Worm (Caenorhabditis elegans) whole organism, midembryonic: ENCODE measurements around the gene npr-25.

Experiments
- T22C8.4 ChIP-seq: fragments of 200-800 bp; sonication (Bioruptor generic); IDR thresholded peaks from 2 replicates; pipeline ENCODE4 v1.3.6; 2022; ENCODE audit warnings: missing genetic modification characterization, missing compliant biosample characterization
- cog-1 ChIP-seq: sonication (generic microtip); optimal IDR thresholded peaks from 2 replicates; lab custom pipeline; 2016; ENCODE audit warnings: missing genetic modification characterization, missing compliant biosample characterization
- flt-1 ChIP-seq: fragments of 200-800 bp; sonication (Bioruptor generic); IDR thresholded peaks from 2 replicates; pipeline ENCODE4 v1.3.6; 2022; ENCODE audit warnings: missing genetic modification characterization, missing compliant biosample characterization
- klf-2 ChIP-seq: fragments of 200-800 bp; sonication (Bioruptor generic); conservative IDR thresholded peaks from 2 replicates; pipeline ENCODE4 v1.3.6; 2022; ENCODE audit warnings: missing genetic modification reagents, missing genetic modification characterization, missing compliant biosample characterization
- med-1 ChIP-seq: sonication (generic microtip); optimal IDR thresholded peaks from 2 replicates; lab custom pipeline; 2017; ENCODE audit warnings: missing genetic modification characterization, mild to moderate bottlenecking, missing compliant biosample characterization, antibody characterized with exemption, missing genetic modification reagents; ENCODE audit not compliant: insufficient read depth
- ref-1 ChIP-seq: fragments of 200-800 bp; sonication (Bioruptor generic); conservative IDR thresholded peaks from 2 replicates; pipeline ENCODE4 v1.3.6; 2022; ENCODE audit warnings: missing genetic modification reagents, missing genetic modification characterization, missing compliant biosample characterization
- tab-1 ChIP-seq: fragments of 200-800 bp; sonication (Bioruptor generic); IDR thresholded peaks from 2 replicates; pipeline ENCODE4 v1.3.6; 2022; ENCODE audit warnings: missing genetic modification characterization, missing compliant biosample characterization
- ztf-23 ChIP-seq: fragments of 200-800 bp; sonication (Bioruptor generic); IDR thresholded peaks from 2 replicates; pipeline ENCODE4 v1.3.6; 2022; ENCODE audit warnings: missing genetic modification reagents, missing genetic modification characterization, missing compliant biosample characterization
- ztf-29 ChIP-seq: fragments of 200-800 bp; sonication (Bioruptor generic); IDR thresholded peaks from 2 replicates; pipeline ENCODE4 v1.3.6; 2022; ENCODE audit warnings: missing genetic modification reagents, missing genetic modification characterization, missing compliant biosample characterization

The npr-25 gene

DNA sequence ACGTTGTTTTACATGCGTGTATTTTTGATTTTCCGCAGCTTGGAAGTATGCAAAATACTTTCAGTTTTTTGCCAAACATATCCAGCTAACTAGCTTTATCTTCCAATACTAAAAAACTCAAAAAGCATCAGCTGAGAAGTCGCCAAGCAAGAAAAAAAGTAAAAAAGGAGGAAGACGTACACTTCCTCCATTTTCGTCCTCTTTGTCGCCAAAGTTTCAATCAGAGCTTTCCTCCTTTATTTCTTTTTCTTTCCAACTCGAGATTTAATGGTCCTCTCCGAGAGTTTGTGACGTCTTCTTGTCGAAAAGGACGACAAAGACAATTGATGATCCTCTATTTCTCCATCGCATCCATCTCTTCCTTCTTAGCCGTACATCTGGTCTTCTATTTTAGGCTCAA, 27.8 kb upstream of the npr-25 start:
- TF ChIP-seq T22C8.4 (GFP tag; lab: Robert Waterston, UW) = no peak
- no peak for TF ChIP-seq flt-1 (GFP tag; lab: Robert Waterston, UW)
- TF ChIP-seq tab-1 (GFP tag; lab: Robert Waterston, UW) = no peak
- no peak for TF ChIP-seq ref-1
- no peak for TF ChIP-seq ztf-23 (GFP tag; lab: Robert Waterston, UW)
- no peak for TF ChIP-seq ztf-29 (GFP tag; lab: Robert Waterston, UW)
- no peak for TF ChIP-seq med-1 (GFP tag; lab: Kevin White, UChicago)
- no peak for TF ChIP-seq klf-2 (GFP tag; lab: Robert Waterston, UW)
- TF ChIP-seq cog-1 (tag; lab: Kevin White, UChicago) = no peak

DNA sequence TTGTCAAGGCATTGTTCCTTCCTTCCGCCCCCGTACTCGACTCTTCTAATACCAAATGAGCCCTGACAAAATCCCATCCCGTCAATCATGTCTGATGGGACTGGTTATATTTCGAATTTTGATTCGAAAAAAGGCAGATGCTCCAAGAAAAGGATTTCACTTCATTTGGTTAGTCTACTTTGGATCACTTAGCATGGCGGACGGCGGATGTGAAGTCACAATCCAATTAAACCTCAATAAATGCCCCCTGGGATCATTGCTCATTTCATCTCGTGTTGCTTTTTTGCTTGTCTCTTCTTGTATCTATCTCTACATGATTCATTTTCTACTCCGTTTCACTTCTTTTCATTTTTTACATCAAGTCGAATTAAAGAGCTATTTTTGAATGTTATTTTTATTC, 26.5 kb upstream of the npr-25 start:
- TF ChIP-seq klf-2 (GFP tag; lab: Robert Waterston, UW) (no peak), ztf-29 (GFP tag; lab: Robert Waterston, UW) (no peak), tab-1 (GFP tag; lab: Robert Waterston, UW) (no peak), ztf-23 (GFP tag; lab: Robert Waterston, UW) (no peak), med-1 (GFP tag; lab: Kevin White, UChicago) (no peak), T22C8.4 (GFP tag; lab: Robert Waterston, UW) (no peak), cog-1 (tag; lab: Kevin White, UChicago) (no peak), ref-1 (no peak), flt-1 (GFP tag; lab: Robert Waterston, UW) (no peak)

- TF ChIP-seq med-1 (GFP tag; lab: Kevin White, UChicago) (no peak), T22C8.4 (GFP tag; lab: Robert Waterston, UW) (peak; percentile 63)
These were observed 22.5 kb upstream of the npr-25 start, which contains the start of gene cnb-1 for ce11 chrV:11375150-11375792. Gene cnb-1, plus strand, starts transcription at chrV:11375742.

ce11 chrV:11373918-11374317, 21.1 kb upstream of the npr-25 start:
- TF ChIP-seq ref-1 (no peak), klf-2 (GFP tag; lab: Robert Waterston, UW) (no peak), flt-1 (GFP tag; lab: Robert Waterston, UW) (no peak), T22C8.4 (GFP tag; lab: Robert Waterston, UW) (no peak), ztf-23 (GFP tag; lab: Robert Waterston, UW) (no peak), ztf-29 (GFP tag; lab: Robert Waterston, UW) (no peak), med-1 (GFP tag; lab: Kevin White, UChicago) (no peak), cog-1 (tag; lab: Kevin White, UChicago) (no peak), tab-1 (GFP tag; lab: Robert Waterston, UW) (no peak)

DNA sequence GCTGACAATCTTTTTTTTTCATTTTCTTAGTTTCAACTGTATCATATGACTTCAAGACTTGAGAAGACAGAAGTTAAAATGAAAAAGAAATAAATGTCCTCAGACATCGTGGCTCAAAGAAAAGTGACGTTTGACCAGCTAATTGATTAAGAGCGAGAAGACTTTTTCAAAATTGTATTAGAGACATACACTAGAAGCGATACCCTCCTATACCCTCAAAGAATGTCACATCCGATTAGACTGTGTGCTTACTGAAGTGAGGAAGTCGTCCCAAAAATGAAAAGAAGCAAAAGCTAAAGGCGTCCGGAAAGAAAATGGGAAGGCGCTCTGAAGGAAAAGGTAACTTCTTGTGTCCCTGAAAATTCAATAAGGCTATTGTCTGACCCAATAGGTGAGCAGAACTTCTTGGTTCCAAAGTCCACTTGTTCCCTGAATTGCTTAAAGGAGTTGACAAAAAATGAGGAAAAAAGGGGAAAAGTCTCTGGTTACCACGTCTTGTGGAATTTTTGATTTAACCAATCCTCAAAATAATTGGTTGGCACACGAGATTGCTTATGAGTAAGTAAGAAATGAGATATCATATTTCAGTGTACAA, 19.6 kb upstream of the npr-25 start:
- TF ChIP-seq ref-1 (no peak), cog-1 (tag; lab: Kevin White, UChicago) (no peak), med-1 (GFP tag; lab: Kevin White, UChicago) (no peak), ztf-29 (GFP tag; lab: Robert Waterston, UW) (no peak), ztf-23 (GFP tag; lab: Robert Waterston, UW) (no peak), T22C8.4 (GFP tag; lab: Robert Waterston, UW) (no peak), tab-1 (GFP tag; lab: Robert Waterston, UW) (no peak), flt-1 (GFP tag; lab: Robert Waterston, UW) (no peak), klf-2 (GFP tag; lab: Robert Waterston, UW) (no peak)

DNA sequence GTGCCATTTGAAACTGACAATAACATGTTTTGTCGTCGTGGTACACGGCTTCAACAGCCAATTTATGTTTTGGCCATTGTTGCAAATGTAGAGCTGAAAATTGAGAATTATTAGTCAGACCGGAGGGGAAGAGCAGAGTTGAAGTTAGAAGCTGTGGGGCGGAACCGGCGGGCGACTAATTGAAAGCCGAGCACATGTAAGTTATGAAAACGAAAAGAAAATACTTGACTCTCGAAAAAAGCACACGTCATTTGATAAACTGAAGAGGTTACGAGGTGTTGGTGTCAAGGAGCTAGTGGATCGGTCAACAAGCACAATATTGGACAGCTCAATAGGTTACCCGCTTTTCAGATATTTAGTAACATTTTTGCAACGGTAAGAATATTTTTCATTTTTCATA, 13.3 kb upstream of the npr-25 start, which contains the start of gene dop-5:
Gene dop-5, minus strand, starts transcription at position 101 of the 400 bp plus-strand sequence.
- TF ChIP-seq ztf-29 (GFP tag; lab: Robert Waterston, UW) (no peak), T22C8.4 (GFP tag; lab: Robert Waterston, UW) (no peak), med-1 (GFP tag; lab: Kevin White, UChicago) (no peak), tab-1 (GFP tag; lab: Robert Waterston, UW) (no peak), ztf-23 (GFP tag; lab: Robert Waterston, UW) (no peak), ref-1 (no peak), flt-1 (GFP tag; lab: Robert Waterston, UW) (no peak), klf-2 (GFP tag; lab: Robert Waterston, UW) (no peak), cog-1 (tag; lab: Kevin White, UChicago) (no peak)

ce11 chrV:11363575-11363974, 10.8 kb upstream of the npr-25 start:
- TF ChIP-seq ztf-23 (GFP tag; lab: Robert Waterston, UW) = no peak
- TF ChIP-seq tab-1 (GFP tag; lab: Robert Waterston, UW) = no peak

- TF ChIP-seq ztf-29 (GFP tag; lab: Robert Waterston, UW) = no peak
These were observed 1.5 kb upstream of the npr-25 start for ce11 chrV:11354264-11354663.

- TF ChIP-seq ztf-23 (GFP tag; lab: Robert Waterston, UW) (no peak), tab-1 (GFP tag; lab: Robert Waterston, UW) (no peak), med-1 (GFP tag; lab: Kevin White, UChicago) (no peak), ztf-29 (GFP tag; lab: Robert Waterston, UW) (no peak), ref-1 (no peak), cog-1 (tag; lab: Kevin White, UChicago) (no peak), klf-2 (GFP tag; lab: Robert Waterston, UW) (no peak), flt-1 (GFP tag; lab: Robert Waterston, UW) (no peak), T22C8.4 (GFP tag; lab: Robert Waterston, UW) (no peak)
These were observed 1.5 kb downstream of the npr-25 start for ce11 chrV:11351263-11351662.
